Worm (Caenorhabditis elegans) whole organism, midembryonic: Measurements from ENCODE around the gene sdc-2.

Source experiments
- T22C8.4 ChIP-seq: fragments of 200-800 bp; sonication (Bioruptor generic); IDR thresholded peaks from 2 replicates; pipeline ENCODE4 v1.3.6; 2022; ENCODE audit warnings: missing genetic modification characterization, missing compliant biosample characterization
- cog-1 ChIP-seq: sonication (generic microtip); optimal IDR thresholded peaks from 2 replicates; lab custom pipeline; 2016; ENCODE audit warnings: missing genetic modification characterization, missing compliant biosample characterization
- flt-1 ChIP-seq: fragments of 200-800 bp; sonication (Bioruptor generic); IDR thresholded peaks from 2 replicates; pipeline ENCODE4 v1.3.6; 2022; ENCODE audit warnings: missing genetic modification characterization, missing compliant biosample characterization
- klf-2 ChIP-seq: fragments of 200-800 bp; sonication (Bioruptor generic); conservative IDR thresholded peaks from 2 replicates; pipeline ENCODE4 v1.3.6; 2022; ENCODE audit warnings: missing genetic modification reagents, missing genetic modification characterization, missing compliant biosample characterization
- med-1 ChIP-seq: sonication (generic microtip); optimal IDR thresholded peaks from 2 replicates; lab custom pipeline; 2017; ENCODE audit warnings: missing genetic modification characterization, mild to moderate bottlenecking, missing compliant biosample characterization, antibody characterized with exemption, missing genetic modification reagents; ENCODE audit not compliant: insufficient read depth
- ref-1 ChIP-seq: fragments of 200-800 bp; sonication (Bioruptor generic); conservative IDR thresholded peaks from 2 replicates; pipeline ENCODE4 v1.3.6; 2022; ENCODE audit warnings: missing genetic modification reagents, missing genetic modification characterization, missing compliant biosample characterization
- tab-1 ChIP-seq: fragments of 200-800 bp; sonication (Bioruptor generic); IDR thresholded peaks from 2 replicates; pipeline ENCODE4 v1.3.6; 2022; ENCODE audit warnings: missing genetic modification characterization, missing compliant biosample characterization
- ztf-23 ChIP-seq: fragments of 200-800 bp; sonication (Bioruptor generic); IDR thresholded peaks from 2 replicates; pipeline ENCODE4 v1.3.6; 2022; ENCODE audit warnings: missing genetic modification reagents, missing genetic modification characterization, missing compliant biosample characterization
- ztf-29 ChIP-seq: fragments of 200-800 bp; sonication (Bioruptor generic); IDR thresholded peaks from 2 replicates; pipeline ENCODE4 v1.3.6; 2022; ENCODE audit warnings: missing genetic modification reagents, missing genetic modification characterization, missing compliant biosample characterization

The sdc-2 gene

ce11 chrX:11569744-11570359, 47.3 kb downstream of the sdc-2 start:
- TF ChIP-seq ref-1 (GFP tag; lab: Robert Waterston, UW) (no peak), flt-1 (GFP tag; lab: Robert Waterston, UW) (0 out of 2 replicates have a peak, but pooled peaks have one; percentile 16)

- no peak for TF ChIP-seq ztf-23
- no peak for TF ChIP-seq flt-1 (GFP tag; lab: Robert Waterston, UW)
Measured at ce11 chrX:11571714-11572113, 49.2 kb downstream of the sdc-2 start.

ce11 chrX:11572205-11572604, 49.7 kb downstream of the sdc-2 start, which contains the start of gene frm-3:
Gene frm-3 (plus strand): TSS chrX:11572505.
- no peak for TF ChIP-seq ztf-29 (GFP tag; lab: Robert Waterston, UW)
- TF ChIP-seq cog-1 (tag; lab: Kevin White, UChicago): no peak
- TF ChIP-seq med-1 (GFP tag; lab: Kevin White, UChicago): no peak
- TF ChIP-seq tab-1: no peak
- no peak for TF ChIP-seq flt-1 (GFP tag; lab: Robert Waterston, UW)
- no peak for TF ChIP-seq klf-2 (GFP tag; lab: Robert Waterston, UW)
- no peak for TF ChIP-seq T22C8.4 (GFP tag; lab: Robert Waterston, UW)
- no peak for TF ChIP-seq ztf-23
- TF ChIP-seq ref-1 (GFP tag; lab: Robert Waterston, UW): no peak

- TF ChIP-seq klf-2 (GFP tag; lab: Robert Waterston, UW) (no peak), flt-1 (GFP tag; lab: Robert Waterston, UW) (no peak), T22C8.4 (GFP tag; lab: Robert Waterston, UW) (no peak), tab-1 (no peak), med-1 (GFP tag; lab: Kevin White, UChicago) (no peak), ref-1 (GFP tag; lab: Robert Waterston, UW) (no peak), cog-1 (tag; lab: Kevin White, UChicago) (no peak), ztf-23 (no peak), ztf-29 (GFP tag; lab: Robert Waterston, UW) (no peak)
Measured at ce11 chrX:11574167-11574566, 51.7 kb downstream of the sdc-2 start.

- TF ChIP-seq med-1 (GFP tag; lab: Kevin White, UChicago): no peak
- TF ChIP-seq flt-1 (GFP tag; lab: Robert Waterston, UW): 0 out of 2 replicates have a peak, but pooled peaks have one; percentile 32
- no peak for TF ChIP-seq T22C8.4 (GFP tag; lab: Robert Waterston, UW)
Measured at ce11 chrX:11576429-11577088, 54.1 kb downstream of the sdc-2 start.
